Worm (Caenorhabditis elegans) whole organism, young adult: ENCODE data around the gene C43D7.4.

ENCODE experiments used
- B0261.1 ChIP-seq: sonication (generic microtip); optimal IDR thresholded peaks from 2 replicates; lab custom pipeline; 2016; ENCODE audit warnings: mild to moderate bottlenecking, missing genetic modification characterization, moderate library complexity, missing compliant biosample characterization
- C17E4.6 ChIP-seq: fragments of 200-800 bp; sonication (Bioruptor generic); IDR thresholded peaks from 2 replicates; pipeline ENCODE4 v1.3.6; 2022; ENCODE audit warnings: missing genetic modification reagents, missing genetic modification characterization, missing compliant biosample characterization
- F39B2.1 ChIP-seq: fragments of 200-800 bp; sonication (Bioruptor generic); IDR thresholded peaks from 2 replicates; pipeline ENCODE4 v1.3.6; 2022; ENCODE audit warnings: missing genetic modification reagents, missing genetic modification characterization, missing compliant biosample characterization
- F52B5.7 ChIP-seq: sonication (generic microtip); optimal IDR thresholded peaks from 2 replicates; lab custom pipeline; 2016; ENCODE audit warnings: mild to moderate bottlenecking, missing genetic modification characterization, missing compliant biosample characterization
- F55B11.4 ChIP-seq: sonication (generic microtip); optimal IDR thresholded peaks from 2 replicates; lab custom pipeline; 2016; ENCODE audit warnings: missing compliant biosample characterization, missing genetic modification characterization, borderline replicate concordance; ENCODE audit not compliant: insufficient read depth
- Y56A3A.18 ChIP-seq: fragments of 200-800 bp; sonication (Bioruptor generic); IDR thresholded peaks from 2 replicates; pipeline ENCODE4 v1.3.6; 2022; ENCODE audit warnings: missing genetic modification reagents, missing genetic modification characterization, missing compliant biosample characterization
- ZK185.1 ChIP-seq: sonication (generic microtip); optimal IDR thresholded peaks from 2 replicates; lab custom pipeline; 2016; ENCODE audit warnings: mild to moderate bottlenecking, missing genetic modification characterization, missing compliant biosample characterization; ENCODE audit not compliant: poor library complexity, severe bottlenecking
- ama-1 ChIP-seq, 3 experiments: fragments of 150-350 bp in 1 of 3; sonication (generic microtip) in 2 of 3; optimal IDR thresholded peaks; 2 replicates each; lab custom pipeline; 2014 to 2018; ENCODE audit warnings: missing biosample characterization in 2 of 3, missing genetic modification characterization in 2 of 3, missing genetic modification reagents in 2 of 3
- aptf-2 ChIP-seq: fragments of 200-800 bp; sonication (Bioruptor generic); conservative IDR thresholded peaks from 2 replicates; pipeline ENCODE4 v1.3.6; 2022; ENCODE audit warnings: missing genetic modification reagents, missing genetic modification characterization, missing compliant biosample characterization
- ccch-3 ChIP-seq: fragments of 200-800 bp; sonication (Bioruptor generic); optimal IDR thresholded peaks from 2 replicates; lab custom pipeline; 2018; ENCODE audit warnings: mild to moderate bottlenecking, missing genetic modification characterization, missing compliant biosample characterization
- cebp-1 ChIP-seq, 2 experiments: fragments of 200-800 bp in 1 of 2; sonication (Bioruptor generic) in 1 of 2; sonication (generic microtip) in 1 of 2; IDR thresholded peaks in 1 of 2; optimal IDR thresholded peaks in 1 of 2; 2 replicates each; pipeline versions ENCODE4 v1.3.6 to Lab custom; 2017 to 2022; ENCODE audit warnings: missing compliant biosample characterization in 2 of 2, missing genetic modification characterization in 2 of 2, mild to moderate bottlenecking in 1 of 2, missing genetic modification reagents in 1 of 2, moderate library complexity in 1 of 2
- ceh-27 ChIP-seq: fragments of 200-800 bp; sonication (Bioruptor generic); optimal IDR thresholded peaks from 2 replicates; lab custom pipeline; 2018; ENCODE audit warnings: mild to moderate bottlenecking, missing genetic modification characterization, moderate library complexity, missing compliant biosample characterization
- ceh-79 ChIP-seq: sonication (generic microtip); optimal IDR thresholded peaks from 2 replicates; lab custom pipeline; 2017; ENCODE audit warnings: mild to moderate bottlenecking, missing genetic modification characterization, missing compliant biosample characterization
- him-1 ChIP-seq: sonication (generic microtip); optimal IDR thresholded peaks from 2 replicates; lab custom pipeline; 2016; ENCODE audit warnings: missing genotype, missing genetic modification reagents, missing genetic modification characterization, missing compliant biosample characterization
- hlh-26 ChIP-seq: fragments of 200-800 bp; sonication (Bioruptor generic); conservative IDR thresholded peaks from 2 replicates; pipeline ENCODE4 v1.3.6; 2022; ENCODE audit warnings: missing genetic modification reagents, missing genetic modification characterization, missing compliant biosample characterization
- lsy-27 ChIP-seq: sonication (generic microtip); optimal IDR thresholded peaks from 2 replicates; lab custom pipeline; 2017; ENCODE audit warnings: missing genetic modification characterization, mild to moderate bottlenecking, missing compliant biosample characterization, antibody characterized with exemption, missing genotype, borderline replicate concordance; ENCODE audit not compliant: insufficient read depth
- madf-8 ChIP-seq: fragments of 200-800 bp; sonication (Bioruptor generic); conservative IDR thresholded peaks from 2 replicates; pipeline ENCODE4 v1.3.6; 2022; ENCODE audit warnings: missing genetic modification reagents, missing genetic modification characterization, missing compliant biosample characterization
- mcd-1 ChIP-seq: fragments of 200-800 bp; sonication (Bioruptor generic); IDR thresholded peaks from 2 replicates; pipeline ENCODE4 v1.3.6; 2022; ENCODE audit warnings: missing genetic modification reagents, missing genetic modification characterization, missing compliant biosample characterization
- nfya-1 ChIP-seq: sonication (generic microtip); optimal IDR thresholded peaks from 2 replicates; lab custom pipeline; 2017; ENCODE audit warnings: antibody characterized with exemption, missing compliant biosample characterization, missing genetic modification characterization, borderline replicate concordance; ENCODE audit not compliant: insufficient read depth
- nfya-2 ChIP-seq: fragments of 200-800 bp; sonication (Bioruptor generic); IDR thresholded peaks from 2 replicates; pipeline ENCODE4 v1.3.6; 2022; ENCODE audit warnings: missing genetic modification reagents, missing genetic modification characterization, missing compliant biosample characterization
- nfyb-1 ChIP-seq: fragments of 200-800 bp; sonication (Bioruptor generic); IDR thresholded peaks from 2 replicates; pipeline ENCODE4 v1.3.6; 2022; ENCODE audit warnings: missing genetic modification reagents, missing genetic modification characterization, missing compliant biosample characterization
- nhr-120 ChIP-seq: fragments of 200-800 bp; sonication (Bioruptor generic); IDR thresholded peaks from 2 replicates; pipeline ENCODE4 v1.3.6; 2022; ENCODE audit warnings: missing genetic modification characterization, missing compliant biosample characterization
- nhr-80 ChIP-seq: sonication (generic microtip); optimal IDR thresholded peaks from 2 replicates; lab custom pipeline; 2016; ENCODE audit warnings: missing genetic modification characterization, missing compliant biosample characterization
- nhr-90 ChIP-seq: sonication (generic microtip); optimal IDR thresholded peaks from 2 replicates; lab custom pipeline; 2016; ENCODE audit warnings: missing genotype, mild to moderate bottlenecking, missing genetic modification characterization, missing compliant biosample characterization
- rcor-1 ChIP-seq: fragments of 200-800 bp; sonication (Bioruptor generic); IDR thresholded peaks from 2 replicates; pipeline ENCODE4 v1.3.6; 2022; ENCODE audit warnings: missing genetic modification reagents, missing genetic modification characterization, missing compliant biosample characterization
- rec-8 ChIP-seq, 2 experiments: sonication (generic microtip); optimal IDR thresholded peaks; 2 replicates each; lab custom pipeline; 2016; ENCODE audit warnings: mild to moderate bottlenecking in 2 of 2, missing genetic modification characterization in 2 of 2, missing genetic modification reagents in 2 of 2, missing genotype in 2 of 2, missing biosample characterization in 1 of 2, missing compliant biosample characterization in 1 of 2, moderate library complexity in 1 of 2
- rpc-1 ChIP-seq, 2 experiments: fragments of 150-350 bp in 1 of 2; sonication (generic microtip) in 1 of 2; optimal IDR thresholded peaks; 2 replicates each; lab custom pipeline; 2014 to 2018; ENCODE audit warnings: missing biosample characterization in 1 of 2, missing genetic modification characterization in 1 of 2, missing genetic modification reagents in 1 of 2, missing genotype in 1 of 2
- sea-2 ChIP-seq: fragments of 200-800 bp; sonication (Bioruptor generic); IDR thresholded peaks from 2 replicates; pipeline ENCODE4 v1.3.6; 2022; ENCODE audit warnings: missing genetic modification characterization, missing compliant biosample characterization
- snpc-1.1 ChIP-seq: sonication (generic microtip); optimal IDR thresholded peaks from 2 replicates; lab custom pipeline; 2017; ENCODE audit warnings: missing genetic modification characterization, mild to moderate bottlenecking, missing compliant biosample characterization, antibody characterized with exemption, moderate library complexity, missing genotype, missing genetic modification reagents; ENCODE audit not compliant: insufficient read depth
- snpc-3.4 ChIP-seq: sonication (generic microtip); optimal IDR thresholded peaks from 2 replicates; lab custom pipeline; 2017; ENCODE audit warnings: missing genetic modification characterization, mild to moderate bottlenecking, missing compliant biosample characterization, antibody characterized with exemption, moderate library complexity, missing genotype, missing genetic modification reagents
- tbp1 ChIP-seq: fragments of 200-800 bp; sonication (Bioruptor generic); optimal IDR thresholded peaks from 2 replicates; lab custom pipeline; 2018; ENCODE audit warnings: mild to moderate bottlenecking, missing genetic modification characterization, missing compliant biosample characterization
- zfh-2 ChIP-seq: fragments of 200-800 bp; sonication (Bioruptor generic); conservative IDR thresholded peaks from 2 replicates; pipeline ENCODE4 v1.3.6; 2022; ENCODE audit warnings: missing genetic modification reagents, missing genetic modification characterization, missing compliant biosample characterization
- ztf-28 ChIP-seq: fragments of 200-800 bp; sonication (Bioruptor generic); IDR thresholded peaks from 2 replicates; pipeline ENCODE4 v1.3.6; 2022; ENCODE audit warnings: missing genetic modification reagents, missing genetic modification characterization, missing compliant biosample characterization

The C43D7.4 gene

ce11 chrV:19362568-19362967 is 40.3 kb upstream of the C43D7.4 start, which contains the start of gene C14B4.2:
C14B4.2 (minus strand) TSS chrV:19362668.
- TF ChIP-seq nfya-1 (tag; lab: Kevin White, UChicago) (no peak), ccch-3 (GFP tag; lab: Kevin White, UChicago) (no peak), nhr-80 (no peak), sea-2 (GFP tag; lab: Robert Waterston, UW) (no peak), nhr-120 (GFP tag; lab: Robert Waterston, UW) (no peak), nhr-90 (tag; lab: Kevin White, UChicago) (no peak), Y56A3A.18 (GFP tag; lab: Robert Waterston, UW) (no peak), ceh-79 (tag; lab: Kevin White, UChicago) (no peak), lsy-27 (no peak), hlh-26 (GFP tag; lab: Robert Waterston, UW) (no peak), snpc-1.1 (no peak), ceh-27 (GFP tag; lab: Kevin White, UChicago) (no peak), rec-8 (tag; optimal IDR thresholded peaks at IDR 0.05; lab: Kevin White, UChicago) (no peak), nfyb-1 (GFP tag; lab: Robert Waterston, UW) (no peak), nfya-2 (GFP tag; lab: Robert Waterston, UW) (no peak), cebp-1 (GFP tag; IDR thresholded peaks at IDR 0.05; lab: Robert Waterston, UW) (no peak), cebp-1 (tag; optimal IDR thresholded peaks at IDR 0.05; lab: Kevin White, UChicago) (no peak), ztf-28 (GFP tag; lab: Robert Waterston, UW) (no peak)

- TF ChIP-seq C17E4.6 (GFP tag; lab: Robert Waterston, UW) (no peak), tbp1 (GFP tag; lab: Kevin White, UChicago) (no peak), B0261.1 (tag; lab: Kevin White, UChicago) (no peak), nfyb-1 (GFP tag; lab: Robert Waterston, UW) (no peak), madf-8 (GFP tag; lab: Robert Waterston, UW) (no peak), zfh-2 (GFP tag; lab: Robert Waterston, UW) (0 out of 2 replicates have a peak, but pooled peaks have one; percentile 39)
Measured at ce11 chrV:19358039-19358438, 35.8 kb upstream of the C43D7.4 start.

- no peak for TF ChIP-seq nhr-80
- TF ChIP-seq F52B5.7 = no peak
- no peak for TF ChIP-seq aptf-2 (GFP tag; lab: Robert Waterston, UW)
- no peak for TF ChIP-seq rcor-1 (GFP tag; lab: Robert Waterston, UW)
- no peak for TF ChIP-seq C17E4.6 (GFP tag; lab: Robert Waterston, UW)
- no peak for TF ChIP-seq him-1 (tag; lab: Kevin White, UChicago)
- no peak for TF ChIP-seq nfya-1 (tag; lab: Kevin White, UChicago)
- no peak for TF ChIP-seq ZK185.1 (tag; lab: Kevin White, UChicago)
- TF ChIP-seq rec-8 (tag; optimal IDR thresholded peaks at IDR 0.05; lab: Kevin White, UChicago) = no peak
- no peak for TF ChIP-seq snpc-3.4 (tag; lab: Kevin White, UChicago)
- no peak for TF ChIP-seq ama-1 (optimal IDR thresholded peaks at IDR 0.05; lab: Kevin White, UChicago)
- no peak for TF ChIP-seq ama-1 (GFP tag; optimal IDR thresholded peaks at IDR 0.05; lab: Kevin White, UChicago)
- no peak for TF ChIP-seq mcd-1 (GFP tag; lab: Robert Waterston, UW)
- TF ChIP-seq F55B11.4 = no peak
Measured at ce11 chrV:19356717-19357116, 34.4 kb upstream of the C43D7.4 start.

ce11 chrV:19355219-19355618 is 32.9 kb upstream of the C43D7.4 start:
- 0 out of 2 replicates have a peak, but pooled peaks have one; percentile 10 for TF ChIP-seq nhr-120 (GFP tag; lab: Robert Waterston, UW)
- TF ChIP-seq F39B2.1 (GFP tag; lab: Robert Waterston, UW) = no peak
- TF ChIP-seq rpc-1 (optimal IDR thresholded peaks at IDR 0.05; lab: Kevin White, UChicago) = no peak
- peak; percentile 56 for TF ChIP-seq rpc-1 (tag; optimal IDR thresholded peaks at IDR 0.05; lab: Kevin White, UChicago)
